Fruit fly (Drosophila melanogaster): ENCODE data around the gene Wnt6.

DNA sequence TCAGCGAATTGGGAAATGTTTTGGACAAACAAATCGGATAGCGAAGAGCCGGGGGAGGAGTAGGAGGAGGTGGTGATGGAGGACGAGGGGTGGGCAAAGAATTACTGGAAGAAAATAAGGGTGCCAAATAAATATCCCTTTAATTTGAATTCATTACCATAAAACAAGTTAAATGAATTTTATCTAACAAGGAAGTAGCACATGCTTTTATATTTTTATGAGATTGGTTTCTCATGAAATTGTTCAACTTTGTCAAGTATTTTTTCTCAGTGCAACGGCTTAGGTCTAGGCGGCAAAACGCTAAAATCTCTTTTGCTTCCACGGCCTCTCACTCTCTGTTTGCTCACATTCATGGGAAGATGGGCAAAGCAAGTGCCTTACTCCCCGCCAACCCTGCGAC lies 41.5 kb upstream of the Wnt6 start:
- TF ChIP-seq Myc (optimal IDR thresholded peaks at IDR 0.05) (no peak), h (optimal IDR thresholded peaks at IDR 0.05) (no peak), ttk (optimal IDR thresholded peaks at IDR 0.05) (no peak)

Measured in Kc167 (cell line).